Fruit fly (Drosophila melanogaster): Measurements from ENCODE around the gene CG33986.
A peak's percentile ranks its signal among the peaks of the same experiment; 100 is the strongest.

- TF ChIP-seq kay (GFP tag; ENCODE audit: borderline replicate concordance) (no peak), CG7101 (tag; optimal IDR thresholded peaks at IDR 0.05) (no peak), CG12768 (GFP tag; optimal IDR thresholded peaks at IDR 0.05) (no peak), ovo (GFP tag; optimal IDR thresholded peaks at IDR 0.05) (no peak), pad (GFP tag; optimal IDR thresholded peaks at IDR 0.05) (no peak), tj (GFP tag; optimal IDR thresholded peaks at IDR 0.05) (peak; percentile 78), CG14711 (tag; optimal IDR thresholded peaks at IDR 0.05) (no peak), bab1 (GFP tag; optimal IDR thresholded peaks at IDR 0.05) (no peak), CG11617 (GFP tag; optimal IDR thresholded peaks at IDR 0.05) (no peak), toe (GFP tag; optimal IDR thresholded peaks at IDR 0.05) (no peak)
Measured at dm6 chr3L:15513264-15513663, 11.8 kb downstream of the CG33986 start.

All from whole organism, adult.